Worm (Caenorhabditis elegans): ENCODE measurements around the gene cdk-11.1.
A peak's percentile ranks its signal among the peaks of the same experiment; 100 is the strongest.

The cdk-11.1 gene

ce11 chrII:7736725-7737124, 37.7 kb downstream of the cdk-11.1 start:
- TF ChIP-seq unc-62 (GFP tag; optimal IDR thresholded peaks at IDR 0.05 in 1 of 2) (peak in 1 of 2 experiments; percentile 95), unc-62 (tag; optimal IDR thresholded peaks at IDR 0.05) (no peak), ceh-82 (tag; optimal IDR thresholded peaks at IDR 0.05) (no peak)
